Worm (Caenorhabditis elegans): ENCODE measurements around the gene chil-25.

Gene chil-25

ce11 chrII:9474367-9475105 lies at the start of gene chil-25, which contains the start of gene chil-26:
TSS of gene chil-25 (minus strand) at chrII:9474467.
TSS of gene chil-26 (plus strand) at chrII:9475055.
- no peak for TF ChIP-seq unc-62 (GFP tag; optimal IDR thresholded peaks at IDR 0.05)

ce11 chrII:9523539-9524224 lies 49.4 kb upstream of the chil-25 start, which contains the start of gene mex-6:
TSS of gene mex-6 (plus strand) at chrII:9524174.
- TF ChIP-seq unc-62 (GFP tag; optimal IDR thresholded peaks at IDR 0.05), result no peak

DNA sequence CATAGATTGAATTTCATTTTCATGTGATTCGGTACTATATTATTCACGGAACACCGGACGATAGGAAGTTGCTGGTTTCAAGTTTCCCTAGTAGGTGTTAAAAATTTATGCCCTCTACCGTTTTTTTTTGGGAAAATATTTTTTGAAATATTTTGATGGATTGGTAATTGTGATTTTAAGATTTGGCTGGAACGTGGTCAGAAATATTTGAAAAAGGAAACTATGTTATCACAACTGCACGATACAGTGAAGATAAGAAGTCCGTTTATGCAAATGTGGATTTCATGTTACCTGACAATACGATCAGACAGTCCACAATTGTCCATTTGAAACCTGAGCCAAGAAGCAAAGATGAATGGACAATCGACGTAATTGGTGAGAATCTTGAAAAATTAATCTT lies 48.7 kb upstream of the chil-25 start, which contains the start of gene AH6.17:
Gene AH6.17, plus strand, starts transcription at position 185 of the 400 bp plus-strand sequence.
- no peak for TF ChIP-seq unc-62 (GFP tag; optimal IDR thresholded peaks at IDR 0.05)

DNA sequence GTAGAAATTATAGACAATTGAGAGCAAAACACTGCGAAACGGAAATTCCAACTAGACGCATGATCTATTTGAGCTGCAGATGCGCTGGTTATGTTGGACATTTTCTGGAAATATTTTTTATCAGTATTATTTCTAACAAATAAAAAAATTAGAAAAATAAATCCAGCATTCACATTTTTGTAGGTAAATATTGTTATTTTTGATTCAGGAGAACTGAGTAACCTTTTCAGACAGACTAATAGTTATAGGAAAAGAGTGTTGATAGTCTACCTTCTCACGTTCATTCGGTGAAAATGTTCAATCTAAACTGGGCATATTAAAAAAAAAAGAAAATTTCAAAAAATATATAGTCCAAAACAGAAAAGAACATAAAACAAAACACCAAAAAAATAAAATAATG lies 47.3 kb upstream of the chil-25 start, which contains the start of gene sra-1:
Gene sra-1, minus strand, starts transcription at position 101 of the 400 bp plus-strand sequence.
- no peak for TF ChIP-seq unc-62 (GFP tag; optimal IDR thresholded peaks at IDR 0.05)

ce11 chrII:9518781-9519180 lies 44.5 kb upstream of the chil-25 start, which contains the start of the genes sfxn-1.1 and AH6.3:
TSS of gene sfxn-1.1 (minus strand) at chrII:9518881.
TSS of gene AH6.3 (plus strand) at chrII:9519055.
- TF ChIP-seq unc-62 (GFP tag; optimal IDR thresholded peaks at IDR 0.05), result no peak

DNA sequence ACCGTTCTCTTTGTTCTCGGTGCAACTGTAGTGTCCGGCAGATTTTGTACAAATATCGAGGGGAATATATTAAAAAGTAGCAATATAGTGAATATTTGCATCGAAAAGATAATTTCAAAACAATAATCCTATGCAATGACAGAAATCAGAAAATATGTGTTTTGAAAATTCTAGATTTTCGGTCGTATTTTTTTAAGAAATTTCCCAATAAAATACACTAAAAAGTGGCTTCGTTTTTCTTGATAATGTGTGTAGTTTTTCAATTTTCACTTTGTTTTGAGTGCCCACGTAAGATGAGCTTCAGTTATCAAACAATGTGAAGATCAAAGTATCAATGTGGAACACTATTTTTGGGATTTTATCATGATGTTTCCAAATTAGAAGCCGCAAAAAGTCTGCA lies 42.6 kb upstream of the chil-25 start, which contains the start of gene gcy-1:
Gene gcy-1, minus strand, starts transcription at position 101 of the 400 bp plus-strand sequence.
- no peak for TF ChIP-seq unc-62 (GFP tag; optimal IDR thresholded peaks at IDR 0.05)

DNA sequence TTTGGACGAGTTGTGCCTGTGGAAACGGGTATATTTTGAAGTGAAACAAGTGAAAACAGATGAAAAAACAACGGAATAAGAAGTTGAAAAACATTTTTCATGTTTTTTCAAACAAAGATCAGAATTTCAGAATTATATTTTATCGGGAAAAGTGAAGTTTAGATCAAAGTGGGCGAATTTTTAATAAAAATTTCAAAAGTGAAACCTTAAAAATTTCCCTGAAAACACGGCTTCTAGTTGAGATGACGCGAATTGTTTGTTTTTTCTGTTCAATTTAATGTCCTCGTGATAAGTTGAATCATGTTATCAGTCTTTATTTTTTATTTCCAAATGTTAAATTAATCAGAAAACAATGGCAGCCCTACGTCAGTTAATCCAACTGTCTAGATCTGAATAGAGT lies 32.9 kb upstream of the chil-25 start, which contains the start of gene gcy-3:
Gene gcy-3, minus strand, starts transcription at position 101 of the 400 bp plus-strand sequence.
- no peak for TF ChIP-seq unc-62 (GFP tag; optimal IDR thresholded peaks at IDR 0.05)

DNA sequence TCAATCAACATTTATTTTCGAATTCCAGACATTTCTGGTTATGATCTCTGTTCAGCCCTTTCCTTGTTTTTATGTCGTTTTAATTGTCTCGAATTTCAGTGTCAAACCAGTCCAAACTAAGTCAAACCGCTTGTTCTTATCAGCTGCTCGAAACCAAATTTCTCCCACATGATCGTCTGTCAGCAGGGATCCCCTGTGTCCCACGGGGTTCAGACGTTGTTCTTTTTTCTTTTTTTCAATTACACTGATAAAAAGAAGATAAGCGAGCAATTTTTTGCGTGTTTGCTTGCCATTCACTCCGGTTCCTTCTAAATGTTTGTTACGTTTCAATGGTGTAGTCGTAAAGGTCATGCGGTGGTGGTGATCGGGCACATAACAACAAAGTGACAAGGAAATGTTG lies 27.7 kb upstream of the chil-25 start:
- TF ChIP-seq unc-62 (GFP tag; optimal IDR thresholded peaks at IDR 0.05), result no peak

DNA sequence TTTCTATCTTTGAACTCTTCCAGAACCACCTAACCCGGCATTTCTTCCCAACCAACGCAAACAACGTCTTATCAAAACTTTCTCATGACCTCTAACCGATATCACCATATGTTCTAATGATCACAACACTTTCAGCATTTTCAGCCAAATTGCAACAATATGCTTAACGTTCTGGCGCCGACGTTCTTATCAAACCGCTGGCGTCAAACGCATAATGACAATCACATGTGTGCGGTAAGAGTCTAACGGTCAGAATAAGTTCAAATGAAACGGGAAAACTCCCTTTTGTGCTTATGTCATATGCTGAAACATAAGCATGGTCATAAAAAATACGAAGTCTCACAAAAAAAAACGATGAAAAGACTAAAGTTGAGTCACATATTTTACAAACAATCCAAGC lies 26.7 kb upstream of the chil-25 start:
- no peak for TF ChIP-seq unc-62 (GFP tag; optimal IDR thresholded peaks at IDR 0.05)

ce11 chrII:9498589-9498988 lies 24.3 kb upstream of the chil-25 start:
- no peak for TF ChIP-seq unc-62 (GFP tag; optimal IDR thresholded peaks at IDR 0.05)

- no peak for TF ChIP-seq unc-62 (GFP tag; optimal IDR thresholded peaks at IDR 0.05)
Observed at ce11 chrII:9497309-9497708, 23.0 kb upstream of the chil-25 start.

ce11 chrII:9493242-9494058 lies 19.2 kb upstream of the chil-25 start:
- TF ChIP-seq unc-62 (GFP tag; optimal IDR thresholded peaks at IDR 0.05), result no peak

DNA sequence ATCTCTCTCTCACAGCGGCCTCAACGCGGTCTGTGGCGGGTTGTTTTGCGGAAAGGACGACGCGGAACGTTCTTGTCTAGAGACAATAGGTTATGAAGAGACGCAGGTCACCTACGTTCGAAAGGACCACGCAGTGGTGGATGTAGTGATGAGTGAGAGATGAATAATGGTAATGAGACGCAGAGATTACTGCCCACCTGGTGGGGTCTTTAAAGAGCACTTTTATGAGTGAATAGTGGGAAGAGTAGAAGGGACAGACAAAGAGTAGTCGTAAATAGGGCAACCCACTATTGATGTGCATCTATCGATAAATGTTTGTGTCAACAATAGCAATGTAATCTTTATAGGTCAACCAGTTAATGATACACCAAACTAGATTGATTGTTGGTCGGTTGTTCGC lies 16.8 kb upstream of the chil-25 start:
- no peak for TF ChIP-seq unc-62 (GFP tag; optimal IDR thresholded peaks at IDR 0.05)

DNA sequence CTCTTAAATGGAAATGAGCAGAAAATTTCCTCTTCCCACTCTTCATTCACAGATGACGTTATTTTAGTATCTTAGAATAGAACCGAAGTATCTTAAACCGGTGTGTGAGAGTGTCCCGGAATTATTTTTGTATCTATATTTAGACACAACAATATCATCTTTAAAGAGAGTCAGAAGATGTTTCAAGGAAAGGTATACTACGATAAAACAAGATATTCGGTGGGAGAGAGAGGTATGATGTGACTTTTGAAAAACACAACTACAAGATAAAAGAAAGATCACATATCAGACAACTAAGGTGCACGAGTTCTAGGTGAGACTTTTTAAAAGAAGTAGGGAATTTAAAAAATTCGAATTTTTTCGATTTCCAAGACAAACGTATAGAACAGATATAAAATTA lies 16.3 kb upstream of the chil-25 start:
- TF ChIP-seq unc-62 (GFP tag; optimal IDR thresholded peaks at IDR 0.05), result no peak

DNA sequence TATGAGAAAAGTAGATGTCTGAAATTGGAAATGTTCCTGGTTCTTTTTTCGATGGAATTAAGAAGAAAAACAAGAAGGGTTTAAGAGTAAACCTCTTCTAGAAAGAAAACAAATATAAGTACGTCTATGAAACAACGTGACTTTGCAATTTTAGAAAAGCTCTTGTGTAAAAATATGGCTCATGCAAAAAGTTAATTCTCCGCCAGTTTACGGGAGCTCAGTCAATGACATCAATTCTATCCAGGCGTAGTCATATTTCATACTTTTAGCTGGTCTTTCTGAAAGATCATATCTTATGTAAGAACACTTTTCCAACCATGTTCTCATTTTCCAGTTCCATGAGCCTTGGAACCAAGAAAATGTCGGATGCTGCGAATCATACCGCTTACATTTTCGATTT lies 15.7 kb upstream of the chil-25 start:
- TF ChIP-seq unc-62 (GFP tag; optimal IDR thresholded peaks at IDR 0.05), result no peak
